Worm (Caenorhabditis elegans): ENCODE measurements around the gene pmp-2.

The pmp-2 gene

DNA sequence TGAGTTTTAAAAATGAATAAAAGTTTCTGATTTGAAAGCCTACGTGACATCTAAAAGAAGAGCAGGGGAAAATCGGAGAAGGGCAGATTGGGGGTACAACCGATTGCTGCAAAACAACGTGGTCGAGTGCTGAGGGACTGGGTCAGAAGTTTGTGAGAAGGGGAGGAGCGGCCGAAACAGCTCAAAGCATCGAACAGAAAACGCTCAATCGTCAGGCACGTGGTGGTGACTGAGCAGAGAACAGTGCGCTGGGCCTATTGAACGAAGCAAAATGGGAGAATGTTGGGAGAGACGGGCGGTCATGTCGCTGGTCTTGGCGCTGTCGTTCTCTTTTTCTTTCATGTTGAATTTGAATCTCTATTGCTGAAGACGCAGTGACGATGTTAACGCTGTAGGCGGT lies 3.6 kb upstream of the pmp-2 start (continued):
- TF ChIP-seq ceh-28 (tag; optimal IDR thresholded peaks at IDR 0.05) (no peak), ZK546.5 (tag; optimal IDR thresholded peaks at IDR 0.05) (no peak), unc-39 (tag; optimal IDR thresholded peaks at IDR 0.05) (no peak), R02D3.7 (tag; optimal IDR thresholded peaks at IDR 0.05) (peak; percentile 14), zag-1 (tag; optimal IDR thresholded peaks at IDR 0.05) (no peak), elt-1 (tag; optimal IDR thresholded peaks at IDR 0.05) (no peak), unc-62 (GFP tag; optimal IDR thresholded peaks at IDR 0.05) (no peak), eor-1 (tag; optimal IDR thresholded peaks at IDR 0.05) (no peak), tbx-2 (tag; optimal IDR thresholded peaks at IDR 0.05) (peak; percentile 13), nhr-76 (tag; optimal IDR thresholded peaks at IDR 0.05) (no peak), nhr-12 (tag; optimal IDR thresholded peaks at IDR 0.05) (no peak), ztf-11 (tag; optimal IDR thresholded peaks at IDR 0.05) (no peak)

DNA sequence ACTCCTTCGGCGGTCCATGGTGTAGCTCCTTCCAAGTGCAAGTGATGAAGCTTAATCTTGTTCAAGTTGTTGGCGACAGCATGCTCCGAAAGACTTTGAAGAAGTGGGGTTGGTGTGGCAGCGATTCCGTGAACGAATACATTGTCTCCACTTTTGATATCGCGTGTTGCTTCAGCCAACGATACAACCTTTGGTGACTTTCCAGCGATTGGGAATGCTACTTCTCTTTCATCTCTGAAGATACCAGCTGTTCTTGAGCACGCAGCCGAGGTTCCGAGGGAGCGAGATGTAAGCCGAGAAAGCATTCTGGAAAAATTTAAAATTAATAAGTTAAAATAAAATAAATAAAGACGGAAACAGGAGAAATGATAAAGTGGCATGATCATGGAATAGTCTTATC lies 2.5 kb upstream of the pmp-2 start, which contains the start of gene acer-1:
Gene acer-1, minus strand, starts transcription at position 306 of the 400 bp plus-strand sequence.
- TF ChIP-seq sea-2 (GFP tag; optimal IDR thresholded peaks at IDR 0.05) (no peak), elt-2 (tag; optimal IDR thresholded peaks at IDR 0.05) (peak; percentile 3), lin-39 (tag; optimal IDR thresholded peaks at IDR 0.05) (peak; percentile 13), snpc-4 (tag; optimal IDR thresholded peaks at IDR 0.05) (no peak), ceh-16 (tag; optimal IDR thresholded peaks at IDR 0.05) (no peak), nfya-1 (tag; optimal IDR thresholded peaks at IDR 0.05; ENCODE audit: insufficient read depth) (peak; percentile 9), hmg-11 (tag; optimal IDR thresholded peaks at IDR 0.05) (no peak), ama-1 (optimal IDR thresholded peaks at IDR 0.05) (peak; percentile 93), pha-4 (tag; optimal IDR thresholded peaks at IDR 0.05) (peak; percentile 37)

DNA sequence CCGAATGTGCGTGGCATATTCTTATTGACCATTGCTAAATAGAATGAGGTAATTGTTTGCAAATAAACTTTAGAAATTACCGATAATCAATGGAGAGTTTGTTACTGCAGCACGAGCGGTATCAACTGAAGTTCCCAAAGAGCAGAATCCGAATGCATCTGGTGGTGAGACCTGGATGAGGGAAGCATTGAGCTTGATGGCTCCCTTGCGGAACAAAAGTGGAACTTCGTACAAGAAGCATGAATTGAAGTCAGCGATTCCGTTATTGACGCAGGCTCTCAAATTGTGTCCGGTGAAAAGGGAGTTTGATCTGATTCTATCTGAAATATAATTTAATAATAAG lies 1.9 kb upstream of the pmp-2 start:
- TF ChIP-seq ceh-9 (tag; optimal IDR thresholded peaks at IDR 0.05) (no peak), fos-1 (tag; optimal IDR thresholded peaks at IDR 0.05) (peak; percentile 17), ama-1 (optimal IDR thresholded peaks at IDR 0.05) (peak; percentile 78), daf-12 (tag; optimal IDR thresholded peaks at IDR 0.05) (no peak), egl-27 (tag; optimal IDR thresholded peaks at IDR 0.05) (no peak)

DNA sequence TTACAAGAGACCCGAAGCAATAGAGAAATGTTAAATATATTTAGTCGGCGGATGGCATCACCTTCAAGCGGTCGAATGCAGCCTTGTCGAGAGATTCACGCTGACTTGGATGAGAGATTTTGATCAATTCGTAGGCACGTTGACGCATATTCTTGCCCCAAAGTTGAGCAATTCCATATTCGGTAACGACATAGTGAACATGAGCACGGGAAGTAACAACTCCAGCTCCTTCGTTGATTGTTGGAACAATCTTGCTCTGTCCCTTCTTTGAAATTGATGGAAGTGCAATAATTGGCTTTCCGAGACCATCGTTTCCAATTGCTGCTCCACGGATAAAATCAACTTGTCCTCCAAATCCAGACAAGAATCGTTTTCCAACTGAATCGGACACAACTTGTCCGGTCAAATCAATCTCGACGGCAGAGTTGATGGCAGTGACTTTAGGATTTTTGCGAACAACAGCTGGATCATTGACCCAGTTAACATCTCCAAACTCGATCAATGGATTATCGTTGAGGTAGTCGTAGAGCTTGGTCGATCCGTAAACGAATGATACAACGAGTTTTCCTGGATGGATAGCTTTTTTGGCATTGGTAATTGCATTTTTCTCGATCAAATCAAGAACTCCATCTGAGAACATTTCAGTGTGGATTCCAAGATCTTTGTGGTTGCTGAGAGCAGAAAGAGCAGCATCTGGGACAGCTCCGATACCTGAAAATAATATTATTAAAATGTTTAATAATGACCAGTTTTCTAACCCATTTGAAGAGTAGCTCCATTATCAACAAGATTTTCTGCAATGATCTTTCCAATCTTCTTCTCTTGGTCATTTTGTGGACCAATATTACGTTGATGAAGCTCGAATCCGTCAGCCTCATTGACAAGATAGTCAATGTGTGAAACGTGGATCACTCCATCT lies 1.3 kb upstream of the pmp-2 start:
- TF ChIP-seq eor-1 (tag; optimal IDR thresholded peaks at IDR 0.05): no peak
- peak; percentile 66 for TF ChIP-seq nhr-43 (tag; optimal IDR thresholded peaks at IDR 0.05; ENCODE audit: poor library complexity, severe bottlenecking)
- TF ChIP-seq zag-1 (tag; optimal IDR thresholded peaks at IDR 0.05): no peak
- TF ChIP-seq lin-39 (tag; optimal IDR thresholded peaks at IDR 0.05): peak; percentile 28
- no peak for TF ChIP-seq ceh-9 (tag; optimal IDR thresholded peaks at IDR 0.05)
- TF ChIP-seq ama-1 (optimal IDR thresholded peaks at IDR 0.05): peak; percentile 56
- TF ChIP-seq elt-1 (tag; optimal IDR thresholded peaks at IDR 0.05): no peak

DNA sequence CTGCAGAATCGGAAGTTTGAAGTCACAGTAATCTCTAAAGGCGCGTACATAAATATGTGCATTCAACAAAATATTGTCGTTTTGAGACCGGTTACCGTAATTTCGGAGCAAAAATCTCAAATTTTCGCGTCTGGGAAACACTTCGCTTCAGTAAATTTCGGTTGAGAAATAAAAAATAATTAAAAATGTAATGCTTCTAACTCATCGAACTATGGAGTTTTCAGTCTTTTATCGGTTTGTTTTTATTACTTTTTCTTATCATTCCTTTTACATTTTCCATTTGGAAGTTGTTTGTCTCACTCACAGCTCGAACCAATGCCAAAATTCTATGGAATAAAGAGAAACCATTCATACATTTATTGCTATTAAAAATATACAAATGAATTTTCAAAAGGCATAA lies 606 bp upstream of the pmp-2 start:
- TF ChIP-seq nhr-77 (tag; optimal IDR thresholded peaks at IDR 0.05): no peak
- peak; percentile 21 for TF ChIP-seq nfya-1 (tag; optimal IDR thresholded peaks at IDR 0.05; ENCODE audit: insufficient read depth)
- peak; percentile 4 for TF ChIP-seq nhr-76 (tag; optimal IDR thresholded peaks at IDR 0.05)
- no peak for TF ChIP-seq ZK546.5 (tag; optimal IDR thresholded peaks at IDR 0.05)
- TF ChIP-seq daf-12 (tag; optimal IDR thresholded peaks at IDR 0.05): no peak
- no peak for TF ChIP-seq ceh-28 (tag; optimal IDR thresholded peaks at IDR 0.05)
- peak; percentile 38 for TF ChIP-seq lsy-12 (tag; optimal IDR thresholded peaks at IDR 0.05)
- no peak for TF ChIP-seq mdl-1 (tag; optimal IDR thresholded peaks at IDR 0.05)
- TF ChIP-seq ztf-4 (tag; optimal IDR thresholded peaks at IDR 0.05): no peak
- no peak for TF ChIP-seq snpc-4 (tag; optimal IDR thresholded peaks at IDR 0.05)
- peak; percentile 66 for TF ChIP-seq elt-2 (tag; optimal IDR thresholded peaks at IDR 0.05)
- TF ChIP-seq hmg-11 (tag; optimal IDR thresholded peaks at IDR 0.05): no peak
- no peak for TF ChIP-seq mml-1 (tag; optimal IDR thresholded peaks at IDR 0.05)
- TF ChIP-seq ceh-9 (tag; optimal IDR thresholded peaks at IDR 0.05): no peak
- no peak for TF ChIP-seq aly-2 (tag; optimal IDR thresholded peaks at IDR 0.05)
- TF ChIP-seq nhr-23 (tag; optimal IDR thresholded peaks at IDR 0.05): peak; percentile 65
- peak; percentile 29 for TF ChIP-seq tbx-2 (tag; optimal IDR thresholded peaks at IDR 0.05)
- TF ChIP-seq pha-4 (tag; optimal IDR thresholded peaks at IDR 0.05): peak; percentile 73
- TF ChIP-seq ama-1 (optimal IDR thresholded peaks at IDR 0.05): peak; percentile 91
- TF ChIP-seq eor-1 (tag; optimal IDR thresholded peaks at IDR 0.05): no peak
- peak; percentile 78 for TF ChIP-seq nhr-43 (tag; optimal IDR thresholded peaks at IDR 0.05; ENCODE audit: poor library complexity, severe bottlenecking)
- peak; percentile 10 for TF ChIP-seq jun-1 (tag; optimal IDR thresholded peaks at IDR 0.05)
- no peak for TF ChIP-seq nhr-28 (tag; optimal IDR thresholded peaks at IDR 0.05)
- peak; percentile 63 for TF ChIP-seq pqm-1 (tag; optimal IDR thresholded peaks at IDR 0.05)
- no peak for TF ChIP-seq lin-15B (tag; optimal IDR thresholded peaks at IDR 0.05)
- TF ChIP-seq ztf-11 (tag; optimal IDR thresholded peaks at IDR 0.05): no peak

All from whole organism, L3 larva.